Fruit fly (Drosophila melanogaster) whole organism, adult: Measurements from ENCODE around the gene rod.

ENCODE experiments used
- CG11617 ChIP-seq: fragments of 200-800 bp; sonication (Bioruptor generic); optimal IDR thresholded peaks from 2 replicates; lab custom pipeline; 2017; ENCODE audit warnings: mild to moderate bottlenecking, missing biosample characterization, missing genetic modification reagents, missing genetic modification characterization
- CG12768 ChIP-seq: fragments of 200-800 bp; sonication (Bioruptor generic); optimal IDR thresholded peaks from 2 replicates; lab custom pipeline; 2017; ENCODE audit warnings: missing biosample characterization, missing genetic modification characterization, mild to moderate bottlenecking, moderate library complexity, missing genetic modification reagents
- CG14711 ChIP-seq: fragments of 200-800 bp; sonication (Bioruptor generic); optimal IDR thresholded peaks from 2 replicates; lab custom pipeline; 2018; ENCODE audit warnings: missing biosample characterization, mild to moderate bottlenecking, missing genetic modification characterization, moderate library complexity
- CG1620 ChIP-seq: fragments of 200-800 bp; sonication (Bioruptor generic); optimal IDR thresholded peaks from 2 replicates; lab custom pipeline; 2016; ENCODE audit warnings: missing biosample characterization, missing genetic modification characterization
- CG33017 ChIP-seq: fragments of 200-800 bp; sonication (Bioruptor generic); optimal IDR thresholded peaks from 2 replicates; lab custom pipeline; 2018; ENCODE audit warnings: missing biosample characterization, mild to moderate bottlenecking, missing genetic modification characterization, moderate library complexity
- CG5204 ChIP-seq: fragments of 200-800 bp; sonication (Bioruptor generic); optimal IDR thresholded peaks from 2 replicates; lab custom pipeline; 2016; ENCODE audit warnings: missing biosample characterization, missing genetic modification characterization
- CG7045 ChIP-seq: fragments of 200-800 bp; sonication (Bioruptor generic); optimal IDR thresholded peaks from 2 replicates; lab custom pipeline; 2017; ENCODE audit warnings: missing biosample characterization, mild to moderate bottlenecking, missing genetic modification characterization
- CG7101 ChIP-seq: fragments of 200-800 bp; sonication (Bioruptor generic); optimal IDR thresholded peaks from 2 replicates; lab custom pipeline; 2018; ENCODE audit warnings: missing biosample characterization, mild to moderate bottlenecking, missing genetic modification characterization, moderate library complexity
- Clk ChIP-seq: fragments of 200-800 bp; sonication (Bioruptor generic); optimal IDR thresholded peaks from 2 replicates; lab custom pipeline; 2017; ENCODE audit warnings: missing biosample characterization, missing genetic modification characterization
- Crg-1 ChIP-seq: fragments of 200-800 bp; sonication (Bioruptor generic); optimal IDR thresholded peaks from 2 replicates; lab custom pipeline; 2016; ENCODE audit warnings: missing biosample characterization, missing genetic modification characterization
- Mnt ChIP-seq: fragments of 200-800 bp; sonication (Bioruptor generic); optimal IDR thresholded peaks from 2 replicates; lab custom pipeline; 2016; ENCODE audit warnings: missing biosample characterization, mild to moderate bottlenecking, missing genetic modification characterization
- bab1 ChIP-seq: fragments of 200-800 bp; sonication (Bioruptor generic); optimal IDR thresholded peaks from 3 replicates; lab custom pipeline; 2019; ENCODE audit warnings: missing biosample characterization, mild to moderate bottlenecking, missing genetic modification characterization, moderate library complexity
- cic ChIP-seq: fragments of 200-800 bp; sonication (Bioruptor generic); optimal IDR thresholded peaks from 2 replicates; lab custom pipeline; 2017; ENCODE audit warnings: missing biosample characterization, mild to moderate bottlenecking, missing genetic modification characterization, moderate library complexity
- cnc ChIP-seq, 2 experiments: fragments of >200 bp; optimal IDR thresholded peaks; 2 replicates each; lab custom pipeline; 2017
- kay ChIP-seq: fragments of 200-800 bp; sonication (Bioruptor generic); peaks from one replicate; lab custom pipeline; 2016; ENCODE audit warnings: missing biosample characterization, missing genetic modification characterization, borderline replicate concordance
- ovo ChIP-seq: fragments of 200-800 bp; sonication (Bioruptor generic); optimal IDR thresholded peaks from 2 replicates; lab custom pipeline; 2016; ENCODE audit warnings: missing biosample characterization, missing genetic modification characterization
- pad ChIP-seq: fragments of 200-800 bp; sonication (Bioruptor generic); optimal IDR thresholded peaks from 3 replicates; lab custom pipeline; 2017; ENCODE audit warnings: missing biosample characterization, missing genetic modification characterization, mild to moderate bottlenecking, moderate library complexity, missing genetic modification reagents
- tj ChIP-seq: fragments of 200-800 bp; sonication (Bioruptor generic); optimal IDR thresholded peaks from 3 replicates; lab custom pipeline; 2017; ENCODE audit warnings: missing biosample characterization, mild to moderate bottlenecking, missing genetic modification characterization, moderate library complexity
- toe ChIP-seq: fragments of 200-800 bp; sonication (Bioruptor generic); optimal IDR thresholded peaks from 2 replicates; lab custom pipeline; 2016; ENCODE audit warnings: missing biosample characterization, missing genetic modification characterization

rod gene

DNA sequence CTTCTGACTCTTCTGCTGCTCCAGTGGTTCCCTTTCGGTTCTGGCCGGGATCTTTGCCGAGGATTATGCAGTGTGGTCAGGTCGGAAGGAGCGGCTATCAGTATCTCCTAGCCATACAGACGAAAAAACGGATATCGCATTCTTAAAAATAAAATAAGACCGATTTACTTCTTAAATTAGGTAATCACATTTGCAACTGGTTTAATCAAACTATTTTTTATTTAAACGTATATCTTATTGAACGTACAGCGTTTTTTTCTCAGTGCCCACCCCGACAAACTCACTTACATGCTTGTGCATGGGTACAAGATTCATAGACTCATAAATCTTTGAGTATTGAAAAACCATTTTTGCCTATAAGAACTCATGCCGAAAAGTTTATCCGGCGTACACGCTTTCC, 45.5 kb downstream of the rod start:
- no peak for TF ChIP-seq CG7045 (GFP tag; lab: Kevin White, UChicago)

dm6 chr3R:31627186-31627585, 46.4 kb downstream of the rod start:
- no peak for TF ChIP-seq Crg-1
- TF ChIP-seq tj (GFP tag; lab: Kevin White, UChicago): no peak
- no peak for TF ChIP-seq ovo (GFP tag; lab: Kevin White, UChicago)
- no peak for TF ChIP-seq bab1 (GFP tag; lab: Kevin White, UChicago)
- TF ChIP-seq kay (GFP tag; lab: Kevin White, UChicago): no peak
- no peak for TF ChIP-seq CG1620
- no peak for TF ChIP-seq CG14711
- TF ChIP-seq CG33017 (tag; lab: Kevin White, UChicago): no peak
- no peak for TF ChIP-seq pad
- TF ChIP-seq CG11617: no peak
- no peak for TF ChIP-seq cnc (optimal IDR thresholded peaks at IDR 0.05; lab: Kevin White, UChicago)
- TF ChIP-seq CG7101 (tag; lab: Kevin White, UChicago): no peak

dm6 chr3R:31630376-31630775, 49.6 kb downstream of the rod start:
- TF ChIP-seq CG12768 (GFP tag; lab: Kevin White, UChicago) (no peak), CG1620 (no peak), Clk (no peak), tj (GFP tag; lab: Kevin White, UChicago) (no peak), ovo (GFP tag; lab: Kevin White, UChicago) (no peak), CG5204 (GFP tag; lab: Kevin White, UChicago) (no peak)

DNA sequence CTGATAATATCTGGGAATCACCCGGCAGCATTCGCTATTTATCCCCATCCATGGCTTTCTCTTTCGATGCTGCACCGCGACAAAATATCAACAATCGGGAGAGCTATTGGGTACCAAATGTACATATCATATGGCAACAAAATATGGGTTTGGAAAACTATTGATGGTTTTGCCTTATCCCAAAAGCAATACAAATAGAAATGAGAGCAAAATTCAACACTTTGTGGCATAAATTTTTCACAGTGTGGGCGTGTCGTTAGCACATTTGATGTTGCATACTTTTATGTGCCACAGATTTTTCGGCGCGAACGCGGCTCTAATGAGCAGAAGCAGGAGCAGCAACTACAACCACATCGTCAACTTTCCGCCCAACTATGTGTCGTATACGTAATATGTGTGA, 51.6 kb downstream of the rod start:
- no peak for TF ChIP-seq CG11617
- no peak for TF ChIP-seq CG33017 (tag; lab: Kevin White, UChicago)
- no peak for TF ChIP-seq CG1620
- TF ChIP-seq cic (GFP tag; lab: Kevin White, UChicago): no peak
- TF ChIP-seq Clk: no peak
- TF ChIP-seq CG7045 (GFP tag; lab: Kevin White, UChicago): no peak
- no peak for TF ChIP-seq CG12768 (GFP tag; lab: Kevin White, UChicago)
- no peak for TF ChIP-seq CG7101 (tag; lab: Kevin White, UChicago)
- TF ChIP-seq Mnt (GFP tag; lab: Kevin White, UChicago): no peak
- no peak for TF ChIP-seq tj (GFP tag; lab: Kevin White, UChicago)

DNA sequence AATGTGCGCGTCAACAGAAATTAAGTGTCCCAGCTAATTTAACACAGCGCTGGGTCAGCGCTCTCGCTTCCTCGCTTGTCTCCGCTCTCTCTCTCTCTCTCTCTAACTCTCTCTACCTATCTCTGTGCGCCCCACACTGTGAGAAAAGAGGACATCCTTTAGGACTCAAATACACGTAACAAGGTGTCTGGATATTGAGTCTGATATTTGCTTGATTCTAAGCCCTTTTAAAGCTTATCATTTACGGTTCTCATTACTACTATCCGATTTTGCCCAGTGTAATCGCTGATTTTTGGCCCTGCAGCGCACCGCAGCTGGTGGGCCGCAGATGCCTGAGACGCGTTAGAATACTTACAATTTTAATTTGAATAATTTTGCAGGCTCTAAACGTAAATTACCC, 55.8 kb downstream of the rod start:
- TF ChIP-seq CG1620 (no peak), CG7101 (tag; lab: Kevin White, UChicago) (no peak), CG12768 (GFP tag; lab: Kevin White, UChicago) (no peak), bab1 (GFP tag; lab: Kevin White, UChicago) (no peak), CG5204 (GFP tag; lab: Kevin White, UChicago) (peak; percentile 30), cic (GFP tag; lab: Kevin White, UChicago) (no peak), CG7045 (GFP tag; lab: Kevin White, UChicago) (no peak), toe (GFP tag; lab: Kevin White, UChicago) (no peak), cnc (optimal IDR thresholded peaks at IDR 0.05; lab: Kevin White, UChicago) (no peak)
